Worm (Caenorhabditis elegans) whole organism, L4 larva: ENCODE data around the gene B0496.6.

Experiments
- Y75B8A.6 ChIP-seq: fragments of 200-800 bp; sonication (Bioruptor generic); IDR thresholded peaks from 2 replicates; pipeline ENCODE4 v1.3.6; 2022; ENCODE audit warnings: missing genetic modification reagents, missing genetic modification characterization, missing compliant biosample characterization
- lin-13 ChIP-seq: fragments of 150-350 bp; optimal IDR thresholded peaks from 2 replicates; lab custom pipeline; 2014; ENCODE audit warnings: missing biosample characterization, missing genetic modification reagents, missing genetic modification characterization
- lin-38 ChIP-seq: fragments of 200-800 bp; sonication (Bioruptor generic); IDR thresholded peaks from 2 replicates; pipeline ENCODE4 v1.3.6; 2022; ENCODE audit warnings: missing genetic modification reagents, missing genetic modification characterization, missing compliant biosample characterization
- php-3 ChIP-seq: fragments of 200-800 bp; sonication (Bioruptor generic); IDR thresholded peaks from 2 replicates; pipeline ENCODE4 v1.3.6; 2022; ENCODE audit warnings: missing genetic modification reagents, missing genetic modification characterization, missing compliant biosample characterization
- pqm-1 ChIP-seq: sonication (generic microtip); optimal IDR thresholded peaks from 2 replicates; lab custom pipeline; 2017; ENCODE audit warnings: missing biosample characterization, missing genetic modification characterization
- snpc-1.2 ChIP-seq: fragments of 200-800 bp; sonication (Bioruptor generic); IDR thresholded peaks from 2 replicates; pipeline ENCODE4 v1.3.6; 2022; ENCODE audit warnings: missing genetic modification reagents, missing genetic modification characterization, missing compliant biosample characterization
- spr-1 ChIP-seq: sonication (generic microtip); optimal IDR thresholded peaks from 2 replicates; lab custom pipeline; 2016; ENCODE audit warnings: mild to moderate bottlenecking, missing genetic modification characterization, missing compliant biosample characterization
- tra-1 ChIP-seq: fragments of 200-800 bp; sonication (Bioruptor generic); IDR thresholded peaks from 2 replicates; pipeline ENCODE4 v1.3.6; 2022; ENCODE audit warnings: missing genetic modification reagents, missing genetic modification characterization, missing compliant biosample characterization
- unc-62 ChIP-seq, 3 experiments: fragments of 150-350 bp in 1 of 3; sonication (generic microtip); optimal IDR thresholded peaks in 2 of 3; peaks in 1 of 3; 1 replicate in 1 of 3; 2 replicates in 2 of 3; lab custom pipeline; 2014 to 2017; ENCODE audit warnings: missing biosample characterization in 3 of 3, missing genetic modification characterization in 3 of 3, missing genetic modification reagents in 3 of 3, missing genotype in 1 of 3
- zag-1 ChIP-seq: fragments of 150-350 bp; optimal IDR thresholded peaks from 2 replicates; lab custom pipeline; 2014; ENCODE audit warnings: missing biosample characterization, missing genetic modification characterization
- zfp-3 ChIP-seq: fragments of 200-800 bp; sonication (Bioruptor generic); conservative IDR thresholded peaks from 2 replicates; pipeline ENCODE4 v1.3.6; 2022; ENCODE audit warnings: missing genetic modification reagents, missing genetic modification characterization, missing compliant biosample characterization

Gene B0496.6

DNA sequence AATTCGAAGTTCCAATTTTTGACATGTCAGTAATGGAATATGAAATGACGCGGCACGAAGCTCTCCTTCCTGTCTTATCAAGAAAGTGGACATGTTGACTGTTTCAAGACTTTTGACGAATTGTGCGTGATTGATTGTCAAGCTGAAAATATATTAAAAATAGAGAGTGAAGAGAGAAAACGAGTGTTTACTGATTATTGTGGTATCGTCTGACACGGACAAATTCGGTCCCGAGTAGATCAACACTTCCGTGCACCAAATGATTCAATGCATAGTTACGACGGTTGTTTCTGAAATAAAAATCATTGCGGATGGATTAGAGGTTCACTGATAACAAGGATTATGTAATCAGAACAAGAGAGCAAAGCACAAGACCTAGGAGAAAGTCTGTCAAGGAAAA is 48.3 kb downstream of the B0496.6 start:
- TF ChIP-seq zfp-3 (GFP tag; lab: Robert Waterston, UW), result no peak
- no peak for TF ChIP-seq lin-13 (GFP tag; lab: Kevin White, UChicago)
- 0 out of 2 replicates have a peak, but pooled peaks have one; percentile 15 for TF ChIP-seq tra-1 (GFP tag; lab: Robert Waterston, UW)
- TF ChIP-seq lin-38, result no peak
- TF ChIP-seq spr-1 (tag; lab: Kevin White, UChicago), result no peak
- TF ChIP-seq snpc-1.2 (GFP tag; lab: Robert Waterston, UW), result no peak
- peak; percentile 48 for TF ChIP-seq pqm-1
- TF ChIP-seq, all 104 proteins: peak for 2

DNA sequence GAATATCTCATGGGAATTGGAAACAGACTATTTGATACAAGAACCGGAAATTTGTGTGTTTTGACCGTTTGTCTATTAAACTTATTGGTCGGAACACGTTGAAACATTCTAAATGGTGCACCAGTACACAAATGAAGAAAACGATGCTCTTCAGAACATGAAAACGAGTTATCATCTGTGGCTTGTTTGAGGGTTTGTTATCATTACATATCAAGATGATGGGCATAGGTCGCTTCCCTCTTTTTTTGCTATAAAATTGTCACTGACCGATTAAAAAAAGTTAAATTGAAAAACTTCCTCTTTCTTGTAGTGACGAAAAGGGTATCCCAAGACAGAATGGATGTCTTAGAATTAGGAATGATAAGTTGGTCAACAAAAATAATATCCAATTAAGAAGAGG is 49.7 kb downstream of the B0496.6 start:
- no peak for TF ChIP-seq zag-1 (tag; lab: Kevin White, UChicago)
- no peak for TF ChIP-seq Y75B8A.6
- TF ChIP-seq unc-62 (GFP tag; optimal IDR thresholded peaks at IDR 0.05 in 1 of 2; lab: Kevin White, UChicago), result peak in 1 of 2 experiments; percentile 9
- no peak for TF ChIP-seq unc-62 (tag; optimal IDR thresholded peaks at IDR 0.05; lab: Kevin White, UChicago)
- TF ChIP-seq pqm-1, result peak; percentile 72
- TF ChIP-seq zfp-3 (GFP tag; lab: Robert Waterston, UW), result no peak
- TF ChIP-seq php-3 (GFP tag; lab: Robert Waterston, UW), result no peak
